Fruit fly (Drosophila melanogaster): ENCODE data around the gene Ubx.

The Ubx gene

DNA sequence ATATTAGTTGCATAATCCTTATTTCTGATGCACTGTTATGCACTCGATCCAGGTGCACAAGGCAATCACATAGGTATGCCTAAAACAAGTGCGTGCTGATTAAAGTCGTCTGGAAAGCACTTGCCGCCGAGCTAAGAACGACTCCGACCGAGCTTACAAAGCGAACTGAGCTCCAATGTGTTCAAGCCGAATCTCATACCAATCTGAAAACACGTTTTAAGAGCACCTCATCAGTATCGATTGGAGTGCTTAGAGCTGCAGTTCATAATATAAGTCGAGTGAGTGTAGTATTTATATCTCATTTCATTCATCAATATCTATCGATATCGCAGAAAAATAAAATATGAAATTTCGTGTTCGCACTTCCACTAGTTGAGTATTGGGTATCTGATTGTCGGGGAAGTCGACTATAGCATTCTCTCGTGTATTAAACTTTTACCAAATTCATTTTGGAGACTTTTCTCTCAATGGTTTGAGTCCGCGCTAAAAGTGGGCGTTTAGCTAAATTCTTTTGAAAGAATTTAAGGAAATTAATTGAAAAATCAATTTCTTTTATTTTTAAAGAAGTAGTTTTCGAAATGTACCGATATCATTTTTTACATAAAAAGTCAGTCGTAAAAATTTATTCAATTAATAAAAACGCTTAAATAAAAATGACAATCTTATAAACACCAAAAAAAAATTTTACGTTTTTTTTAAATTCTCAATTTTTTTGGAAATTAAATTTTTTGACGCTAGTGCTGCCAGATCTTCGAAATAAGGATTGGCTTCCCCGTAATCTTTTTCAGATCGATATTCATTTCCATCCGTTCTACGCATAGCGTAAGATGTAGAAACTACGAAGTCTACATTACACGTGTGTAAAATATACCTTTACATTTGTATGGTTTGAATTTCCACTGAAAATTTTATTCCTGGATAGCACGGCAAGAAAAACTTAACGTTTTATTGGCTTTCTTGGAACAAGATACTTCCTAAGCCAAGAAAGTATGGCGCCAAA is 78.4 kb downstream of the Ubx start, which contains the start of gene modSP (continued):
- peak; percentile 81 for TF ChIP-seq CG6791 (GFP tag; IDR thresholded peaks at IDR 0.05; ENCODE audit: partially characterized antibody)
- TF ChIP-seq trem (tag; optimal IDR thresholded peaks at IDR 0.05) = peak; percentile 15
- TF ChIP-seq CG8359 (GFP tag; optimal IDR thresholded peaks at IDR 0.05; ENCODE audit: borderline replicate concordance) = no peak
- no peak for TF ChIP-seq CG17385 (GFP tag; optimal IDR thresholded peaks at IDR 0.05)
- peak; percentile 61 for TF ChIP-seq ranshi (GFP tag; IDR thresholded peaks at IDR 0.05)
- TF ChIP-seq CG18262 (tag; optimal IDR thresholded peaks at IDR 0.05) = peak; percentile 8
- TF ChIP-seq Blimp-1 (GFP tag; optimal IDR thresholded peaks at IDR 0.05) = no peak
- no peak for TF ChIP-seq bigmax (GFP tag; optimal IDR thresholded peaks at IDR 0.05)
- TF ChIP-seq Atf3 (GFP tag; optimal IDR thresholded peaks at IDR 0.05) = no peak
- TF ChIP-seq CG2712 (tag; optimal IDR thresholded peaks at IDR 0.05) = peak; percentile 30
- TF ChIP-seq eve (GFP tag; optimal IDR thresholded peaks at IDR 0.05) = no peak
- no peak for TF ChIP-seq Gsc (GFP tag; IDR thresholded peaks at IDR 0.05)
- TF ChIP-seq seq (GFP tag; IDR thresholded peaks at IDR 0.05) = no peak
- no peak for TF ChIP-seq CG4854 (GFP tag; optimal IDR thresholded peaks at IDR 0.05)
- TF ChIP-seq Dbx (GFP tag; IDR thresholded peaks at IDR 0.05) = 0 out of 3 replicates have a peak, but pooled peaks have one; percentile 31
- TF ChIP-seq CG18476 (GFP tag; optimal IDR thresholded peaks at IDR 0.05) = peak; percentile 28
- TF ChIP-seq CG3065 (GFP tag; optimal IDR thresholded peaks at IDR 0.05) = peak; percentile 67
- TF ChIP-seq Bdp1 (GFP tag; optimal IDR thresholded peaks at IDR 0.05) = no peak
- TF ChIP-seq CG4707 (GFP tag; optimal IDR thresholded peaks at IDR 0.05) = no peak
- peak; percentile 18 for TF ChIP-seq jumu (GFP tag; optimal IDR thresholded peaks at IDR 0.05)
- TF ChIP-seq sug (tag; optimal IDR thresholded peaks at IDR 0.05) = no peak
- TF ChIP-seq CG6813 (GFP tag; optimal IDR thresholded peaks at IDR 0.05) = no peak
- TF ChIP-seq Antp (GFP tag; optimal IDR thresholded peaks at IDR 0.05) = peak; percentile 48
- peak; percentile 14 for TF ChIP-seq Oli (tag; optimal IDR thresholded peaks at IDR 0.05)
- no peak for TF ChIP-seq Vsx1 (GFP tag; optimal IDR thresholded peaks at IDR 0.05)
- TF ChIP-seq CG15479 (GFP tag; optimal IDR thresholded peaks at IDR 0.05) = no peak
- no peak for TF ChIP-seq emc (GFP tag; optimal IDR thresholded peaks at IDR 0.05)
- TF ChIP-seq pb (GFP tag; optimal IDR thresholded peaks at IDR 0.05) = peak; percentile 22
- TF ChIP-seq nmo (GFP tag; optimal IDR thresholded peaks at IDR 0.05) = peak; percentile 0
- TF ChIP-seq scrt (GFP tag; optimal IDR thresholded peaks at IDR 0.05) = no peak
- peak; percentile 20 for TF ChIP-seq grau (tag; optimal IDR thresholded peaks at IDR 0.05)
- TF ChIP-seq CG10462 (GFP tag; optimal IDR thresholded peaks at IDR 0.05) = no peak
- TF ChIP-seq pita (GFP tag; optimal IDR thresholded peaks at IDR 0.05) = peak; percentile 83
- TF ChIP-seq disco-r (GFP tag; optimal IDR thresholded peaks at IDR 0.05) = no peak
- TF ChIP-seq rib (GFP tag; IDR thresholded peaks at IDR 0.05) = no peak
- TF ChIP-seq lmd (GFP tag; IDR thresholded peaks at IDR 0.05) = no peak; the same call in 1 of the 2 replicates
- TF ChIP-seq CG11723 (GFP tag; optimal IDR thresholded peaks at IDR 0.05) = no peak
- TF ChIP-seq E2f2 (GFP tag; IDR thresholded peaks at IDR 0.05) = 0 out of 2 replicates have a peak, but pooled peaks have one; percentile 27
- no peak for TF ChIP-seq ara (GFP tag; IDR thresholded peaks at IDR 0.05)
- peak; percentile 84 for TF ChIP-seq tna (GFP tag; IDR thresholded peaks at IDR 0.05; ENCODE audit: partially characterized antibody)
- TF ChIP-seq CHES-1-like (GFP tag; optimal IDR thresholded peaks at IDR 0.05) = no peak
- TF ChIP-seq gsb (GFP tag; IDR thresholded peaks at IDR 0.05) = no peak
- TF ChIP-seq CG10959 (GFP tag; IDR thresholded peaks at IDR 0.05) = no peak
- TF ChIP-seq Lpt (GFP tag; optimal IDR thresholded peaks at IDR 0.05) = no peak
- TF ChIP-seq nom (GFP tag; optimal IDR thresholded peaks at IDR 0.05) = peak; percentile 75
- TF ChIP-seq cato (GFP tag; optimal IDR thresholded peaks at IDR 0.05; ENCODE audit: borderline replicate concordance) = no peak
- TF ChIP-seq HLH4C (GFP tag; IDR thresholded peaks at IDR 0.05; ENCODE audit: partially characterized antibody) = peak; percentile 92
- TF ChIP-seq CG13287 (GFP tag; IDR thresholded peaks at IDR 0.05; ENCODE audit: partially characterized antibody) = peak; percentile 76; the same call in 1 of the 2 replicates

All from whole organism, embryonic.